Fruit fly (Drosophila melanogaster) whole organism, adult: Measurements from ENCODE around the gene CG17738.

Experiments
- CG1620 ChIP-seq: fragments of 200-800 bp; sonication (Bioruptor generic); optimal IDR thresholded peaks from 2 replicates; lab custom pipeline; 2016; ENCODE audit warnings: missing biosample characterization, missing genetic modification characterization
- Crg-1 ChIP-seq: fragments of 200-800 bp; sonication (Bioruptor generic); optimal IDR thresholded peaks from 2 replicates; lab custom pipeline; 2016; ENCODE audit warnings: missing biosample characterization, missing genetic modification characterization
- Hr96 ChIP-seq: fragments of 200-800 bp; sonication (Bioruptor generic); optimal IDR thresholded peaks from 2 replicates; lab custom pipeline; 2016; ENCODE audit warnings: missing biosample characterization, missing genetic modification characterization
- cnc ChIP-seq, 2 experiments: fragments of >200 bp; optimal IDR thresholded peaks; 2 replicates each; lab custom pipeline; 2017
- kay ChIP-seq: fragments of 200-800 bp; sonication (Bioruptor generic); peaks from one replicate; lab custom pipeline; 2016; ENCODE audit warnings: missing biosample characterization, missing genetic modification characterization, borderline replicate concordance
- tj ChIP-seq: fragments of 200-800 bp; sonication (Bioruptor generic); optimal IDR thresholded peaks from 3 replicates; lab custom pipeline; 2017; ENCODE audit warnings: missing biosample characterization, mild to moderate bottlenecking, missing genetic modification characterization, moderate library complexity

DNA sequence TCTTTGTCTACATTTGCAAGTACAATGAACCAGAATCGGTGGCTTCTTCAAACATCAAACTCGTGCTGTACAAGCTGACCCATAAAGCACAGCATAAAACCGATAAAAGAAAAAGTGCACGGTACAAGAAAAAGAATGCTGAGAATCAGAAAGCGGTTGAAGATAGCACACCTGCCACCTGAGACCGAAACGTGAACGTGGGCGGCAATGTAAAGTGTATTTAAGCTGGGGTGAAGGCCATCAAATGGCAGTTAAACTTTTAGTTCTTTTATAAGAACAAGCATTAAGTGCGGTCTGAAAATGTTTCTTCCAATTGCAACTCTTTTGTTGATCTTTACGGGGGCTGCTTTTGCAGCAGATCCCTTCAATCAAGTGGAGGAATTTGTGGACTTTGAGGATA, 40.4 kb downstream of the CG17738 start, which contains the start of gene CG4066:
- TF ChIP-seq Hr96 (no peak), kay (GFP tag; lab: Kevin White, UChicago) (no peak), CG1620 (GFP tag; lab: Kevin White, UChicago) (no peak), tj (no peak), cnc (optimal IDR thresholded peaks at IDR 0.05; lab: Kevin White, UChicago) (no peak), Crg-1 (GFP tag; lab: Kevin White, UChicago) (no peak)
